Worm (Caenorhabditis elegans) whole organism, L1 larva: Measurements from ENCODE around the gene F36H9.5.

Source experiments
- C16A3.4 ChIP-seq: fragments of 150-350 bp; optimal IDR thresholded peaks from 2 replicates; lab custom pipeline; 2014; ENCODE audit warnings: missing biosample characterization, missing genetic modification characterization
- F16B12.6 ChIP-seq: fragments of 150-350 bp; optimal IDR thresholded peaks from 2 replicates; lab custom pipeline; 2014; ENCODE audit warnings: missing biosample characterization, missing genetic modification characterization
- alr-1 ChIP-seq: fragments of 200-800 bp; sonication (Bioruptor generic); optimal IDR thresholded peaks from 2 replicates; lab custom pipeline; 2018; ENCODE audit warnings: borderline replicate concordance, mild to moderate bottlenecking, missing genetic modification characterization, missing compliant biosample characterization
- ama-1 ChIP-seq: fragments of 150-350 bp; optimal IDR thresholded peaks from 2 replicates; lab custom pipeline; 2014
- blmp-1 ChIP-seq: fragments of 150-350 bp; optimal IDR thresholded peaks from 2 replicates; lab custom pipeline; 2014; ENCODE audit warnings: missing biosample characterization, missing genetic modification characterization
- ceh-88 ChIP-seq: fragments of 200-800 bp; sonication (Bioruptor generic); IDR thresholded peaks from 2 replicates; pipeline ENCODE4 v1.3.6; 2022; ENCODE audit warnings: missing genetic modification characterization, missing compliant biosample characterization
- efl-1 ChIP-seq, 4 experiments: fragments of 150-350 bp; optimal IDR thresholded peaks in 3 of 4; peaks in 1 of 4; 1 replicate in 1 of 4; 2 replicates in 3 of 4; lab custom pipeline; 2014; ENCODE audit warnings: missing biosample characterization in 2 of 4, missing genetic modification characterization in 2 of 4, missing genetic modification reagents in 2 of 4
- elt-2 ChIP-seq: sonication (generic microtip); optimal IDR thresholded peaks from 2 replicates; lab custom pipeline; 2016; ENCODE audit warnings: missing genetic modification characterization, mild to moderate bottlenecking, inconsistent platforms, missing compliant biosample characterization, missing genetic modification reagents
- elt-3 ChIP-seq, 6 experiments: fragments of 150-350 bp in 1 of 6; sonication (generic microtip); optimal IDR thresholded peaks; 2 replicates each; lab custom pipeline; 2017 to 2018; ENCODE audit warnings: missing biosample characterization in 6 of 6, missing genetic modification characterization in 6 of 6, inconsistent platforms in 1 of 6
- fos-1 ChIP-seq: fragments of 150-350 bp; optimal IDR thresholded peaks from 2 replicates; lab custom pipeline; 2014; ENCODE audit warnings: missing biosample characterization, missing genetic modification characterization
- hlh-4 ChIP-seq: sonication (generic microtip); optimal IDR thresholded peaks from 2 replicates; lab custom pipeline; 2016; ENCODE audit warnings: mild to moderate bottlenecking, missing genetic modification characterization, missing compliant biosample characterization
- hpl-2 ChIP-seq: fragments of 150-350 bp; optimal IDR thresholded peaks from 2 replicates; lab custom pipeline; 2014; ENCODE audit warnings: missing biosample characterization, missing genetic modification reagents, missing genetic modification characterization
- jun-1 ChIP-seq: fragments of 150-350 bp; optimal IDR thresholded peaks from 2 replicates; lab custom pipeline; 2014; ENCODE audit warnings: missing biosample characterization, missing genetic modification reagents, missing genetic modification characterization
- lin-35 ChIP-seq, 2 experiments: fragments of 150-350 bp; optimal IDR thresholded peaks; 2 replicates each; lab custom pipeline; 2014; ENCODE audit warnings: missing biosample characterization in 2 of 2, missing genetic modification characterization in 2 of 2, missing genetic modification reagents in 2 of 2
- mdl-1 ChIP-seq, 2 experiments: fragments of 150-350 bp; optimal IDR thresholded peaks; 2 replicates each; lab custom pipeline; 2014 to 2017; ENCODE audit warnings: missing biosample characterization in 2 of 2, missing genetic modification characterization in 2 of 2, inconsistent platforms in 1 of 2
- mef-2 ChIP-seq: fragments of 150-350 bp; optimal IDR thresholded peaks from 2 replicates; lab custom pipeline; 2014; ENCODE audit warnings: missing biosample characterization, missing genetic modification characterization
- nhr-11 ChIP-seq: fragments of 150-350 bp; optimal IDR thresholded peaks from 2 replicates; lab custom pipeline; 2014; ENCODE audit warnings: missing biosample characterization, missing genetic modification characterization
- nhr-19 ChIP-seq: fragments of 200-800 bp; sonication (Bioruptor generic); conservative IDR thresholded peaks from 2 replicates; pipeline ENCODE4 v1.3.6; 2022; ENCODE audit warnings: missing genetic modification characterization, missing compliant biosample characterization
- nhr-47 ChIP-seq: sonication (generic microtip); optimal IDR thresholded peaks from 2 replicates; lab custom pipeline; 2016; ENCODE audit warnings: mild to moderate bottlenecking, missing genetic modification characterization, moderate library complexity, missing compliant biosample characterization
- nhr-71 ChIP-seq: sonication (generic microtip); optimal IDR thresholded peaks from 2 replicates; lab custom pipeline; 2016; ENCODE audit warnings: mild to moderate bottlenecking, missing genetic modification characterization, moderate library complexity, missing compliant biosample characterization
- nhr-76 ChIP-seq: sonication (generic microtip); optimal IDR thresholded peaks from 2 replicates; lab custom pipeline; 2017; ENCODE audit warnings: missing biosample characterization, missing genetic modification characterization
- nhr-77 ChIP-seq: fragments of 150-350 bp; optimal IDR thresholded peaks from 2 replicates; lab custom pipeline; 2014; ENCODE audit warnings: missing biosample characterization, missing genetic modification characterization
- nhr-90 ChIP-seq: sonication (generic microtip); optimal IDR thresholded peaks from 2 replicates; lab custom pipeline; 2016; ENCODE audit warnings: mild to moderate bottlenecking, missing genetic modification characterization, missing compliant biosample characterization; ENCODE audit not compliant: poor library complexity
- snu-23 ChIP-seq: sonication (generic microtip); optimal IDR thresholded peaks from 2 replicates; lab custom pipeline; 2016; ENCODE audit warnings: missing genetic modification characterization, missing compliant biosample characterization
- sox-4 ChIP-seq: sonication (generic microtip); optimal IDR thresholded peaks from 2 replicates; lab custom pipeline; 2016; ENCODE audit warnings: missing genetic modification characterization, missing compliant biosample characterization
- sptf-1 ChIP-seq: fragments of 150-350 bp; optimal IDR thresholded peaks from 2 replicates; lab custom pipeline; 2014; ENCODE audit warnings: missing biosample characterization, missing genetic modification characterization
- sup-37 ChIP-seq: fragments of 200-800 bp; sonication (Bioruptor generic); optimal IDR thresholded peaks from 2 replicates; lab custom pipeline; 2018; ENCODE audit warnings: mild to moderate bottlenecking, missing genetic modification characterization, missing compliant biosample characterization
- tbx-2 ChIP-seq: sonication (generic microtip); optimal IDR thresholded peaks from 2 replicates; lab custom pipeline; 2016; ENCODE audit warnings: missing genetic modification characterization, missing compliant biosample characterization
- unc-30 ChIP-seq: sonication (generic microtip); optimal IDR thresholded peaks from 2 replicates; lab custom pipeline; 2017; ENCODE audit warnings: missing biosample characterization, missing genetic modification characterization
- unc-98 ChIP-seq: fragments of 200-800 bp; sonication (Bioruptor generic); IDR thresholded peaks from 2 replicates; pipeline ENCODE4 v1.3.6; 2022; ENCODE audit warnings: missing genetic modification characterization, missing compliant biosample characterization
- vab-15 ChIP-seq: sonication (generic microtip); optimal IDR thresholded peaks from 2 replicates; lab custom pipeline; 2017; ENCODE audit warnings: missing genotype, mild to moderate bottlenecking, missing genetic modification characterization, missing compliant biosample characterization
- xbp-1 ChIP-seq: sonication (generic microtip); optimal IDR thresholded peaks from 2 replicates; lab custom pipeline; 2016; ENCODE audit warnings: missing genetic modification characterization, missing compliant biosample characterization
- ztf-11 ChIP-seq, 2 experiments: sonication (generic microtip); optimal IDR thresholded peaks; 2 replicates each; lab custom pipeline; 2016 to 2017; ENCODE audit warnings: missing genetic modification characterization in 2 of 2, missing biosample characterization in 1 of 2, missing compliant biosample characterization in 1 of 2

Gene F36H9.5

DNA sequence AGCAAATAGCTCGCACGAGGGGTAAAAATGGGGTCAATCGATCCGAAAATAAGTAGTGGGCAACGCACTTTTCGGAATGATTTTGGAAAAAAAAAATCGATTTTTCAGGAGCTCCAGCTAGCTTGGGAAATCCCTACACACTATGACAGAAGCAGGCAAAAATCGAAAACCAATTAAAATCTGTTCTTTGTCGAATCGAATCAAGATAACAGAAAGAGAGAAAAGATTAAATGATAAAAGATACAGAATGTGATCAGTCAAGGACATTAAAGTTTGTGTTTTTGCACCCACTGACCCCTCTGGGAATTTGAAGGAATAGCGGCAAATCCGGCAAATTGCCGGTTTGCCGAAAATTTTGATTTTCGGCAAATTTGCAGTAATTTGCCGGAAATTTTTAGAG lies 14.4 kb downstream of the F36H9.5 start:
- TF ChIP-seq unc-98 (GFP tag; lab: Robert Waterston, UW) (no peak), nhr-19 (GFP tag; lab: Robert Waterston, UW) (no peak), efl-1 (optimal IDR thresholded peaks at IDR 0.05; lab: Kevin White, UChicago) (no peak), efl-1 (GFP tag; optimal IDR thresholded peaks at IDR 0.05 in 1 of 2; lab: Kevin White, UChicago) (peak in 1 of 2 experiments; percentile 70), ceh-88 (GFP tag; lab: Robert Waterston, UW) (no peak), elt-3 (tag; optimal IDR thresholded peaks at IDR 0.05; lab: Kevin White, UChicago) (peak in 1 of 6 experiments; percentile 35), fos-1 (tag; lab: Kevin White, UChicago) (no peak), blmp-1 (tag; lab: Kevin White, UChicago) (peak; percentile 78), nhr-77 (no peak), hpl-2 (GFP tag; lab: Kevin White, UChicago) (no peak), nhr-90 (tag; lab: Kevin White, UChicago) (no peak), jun-1 (tag; lab: Kevin White, UChicago) (no peak)

ce11 chrV:1760682-1761081 lies 21.1 kb downstream of the F36H9.5 start, which contains the start of gene clec-205:
clec-205 (plus strand) TSS chrV:1760893.
- no peak for TF ChIP-seq efl-1 (optimal IDR thresholded peaks at IDR 0.05; lab: Kevin White, UChicago)
- TF ChIP-seq efl-1 (GFP tag; optimal IDR thresholded peaks at IDR 0.05 in 1 of 2; lab: Kevin White, UChicago): peak in 1 of 2 experiments; percentile 84
- TF ChIP-seq sptf-1: no peak
- no peak for TF ChIP-seq F16B12.6 (tag; lab: Kevin White, UChicago)
- TF ChIP-seq C16A3.4: no peak
- no peak for TF ChIP-seq nhr-76
- TF ChIP-seq elt-2 (tag; lab: Kevin White, UChicago): peak; percentile 66

- TF ChIP-seq elt-2 (tag; lab: Kevin White, UChicago): peak; percentile 44
- TF ChIP-seq nhr-71 (tag; lab: Kevin White, UChicago): no peak
- no peak for TF ChIP-seq ama-1 (lab: Kevin White, UChicago)
- TF ChIP-seq nhr-47 (tag; lab: Kevin White, UChicago): no peak
- TF ChIP-seq mef-2 (tag; lab: Kevin White, UChicago): no peak
- TF ChIP-seq sox-4: no peak
Observed at ce11 chrV:1756856-1757255, 25.0 kb downstream of the F36H9.5 start, which contains the start of gene clec-204. clec-204 (plus strand) TSS chrV:1757156.

- no peak for TF ChIP-seq nhr-11 (tag; lab: Kevin White, UChicago)
- no peak for TF ChIP-seq mdl-1 (tag; optimal IDR thresholded peaks at IDR 0.05; lab: Kevin White, UChicago)
- TF ChIP-seq vab-15: no peak
- TF ChIP-seq jun-1 (tag; lab: Kevin White, UChicago): no peak
- no peak for TF ChIP-seq ztf-11 (tag; optimal IDR thresholded peaks at IDR 0.05; lab: Kevin White, UChicago)
- no peak for TF ChIP-seq unc-30 (tag; lab: Kevin White, UChicago)
- no peak for TF ChIP-seq lin-35 (GFP tag; optimal IDR thresholded peaks at IDR 0.05; lab: Kevin White, UChicago)
- TF ChIP-seq sup-37 (GFP tag; lab: Kevin White, UChicago): no peak
- TF ChIP-seq xbp-1: no peak
- no peak for TF ChIP-seq alr-1 (tag; lab: Kevin White, UChicago)
- TF ChIP-seq hlh-4 (tag; lab: Kevin White, UChicago): no peak
- TF ChIP-seq tbx-2 (tag; lab: Kevin White, UChicago): no peak
- no peak for TF ChIP-seq snu-23 (GFP tag; lab: Kevin White, UChicago)
- TF ChIP-seq nhr-71 (tag; lab: Kevin White, UChicago): no peak
Observed at ce11 chrV:1756099-1756498, 25.7 kb downstream of the F36H9.5 start.

DNA sequence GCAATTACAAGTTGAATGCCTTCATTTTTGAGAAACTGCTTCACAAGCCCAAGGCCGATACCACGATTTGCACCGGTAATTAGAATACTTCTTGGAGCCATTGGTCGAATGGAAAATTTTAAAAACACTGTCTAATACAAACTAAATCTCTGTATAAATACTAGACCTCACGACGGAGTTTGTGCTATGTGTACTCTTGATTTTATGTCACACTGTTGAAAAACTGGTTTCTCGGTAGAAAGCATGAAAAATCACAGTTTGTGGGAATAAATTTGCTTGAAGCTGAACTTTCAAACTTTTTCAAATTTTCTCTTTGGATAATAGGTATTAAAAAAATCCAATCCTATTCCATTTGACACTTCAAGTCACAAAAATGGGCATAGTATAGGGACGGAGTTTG lies 26.2 kb downstream of the F36H9.5 start, which contains the start of gene ZK697.14:
Gene ZK697.14, minus strand, starts transcription at position 101 of the 400 bp plus-strand sequence.
- no peak for TF ChIP-seq efl-1 (optimal IDR thresholded peaks at IDR 0.05; lab: Kevin White, UChicago)
- TF ChIP-seq efl-1 (GFP tag; optimal IDR thresholded peaks at IDR 0.05 in 1 of 2; lab: Kevin White, UChicago): no peak
- no peak for TF ChIP-seq nhr-77
